Worm (Caenorhabditis elegans): ENCODE data around the gene atat-2.
A peak's percentile ranks its signal among the peaks of the same experiment; 100 is the strongest.

The atat-2 gene

ce11 chrX:5829175-5829574, 19.7 kb upstream of the atat-2 start, which contains the start of gene acp-5:
Gene acp-5, plus strand, starts transcription at chrX:5829435.
- peak; percentile 53 for TF ChIP-seq pqm-1 (tag; optimal IDR thresholded peaks at IDR 0.05)
- TF ChIP-seq nhr-67 (tag; optimal IDR thresholded peaks at IDR 0.05): no peak
- TF ChIP-seq jun-1 (tag; optimal IDR thresholded peaks at IDR 0.05): no peak
- peak; percentile 9 for TF ChIP-seq ceh-28 (tag; optimal IDR thresholded peaks at IDR 0.05)
- peak; percentile 51 for TF ChIP-seq elt-2 (tag; optimal IDR thresholded peaks at IDR 0.05)
- no peak for TF ChIP-seq fkh-10 (GFP tag; optimal IDR thresholded peaks at IDR 0.05)
- no peak for TF ChIP-seq pha-4 (tag; optimal IDR thresholded peaks at IDR 0.05)

ce11 chrX:5831827-5832226, 17.1 kb upstream of the atat-2 start:
- TF ChIP-seq lin-15B (tag; optimal IDR thresholded peaks at IDR 0.05): no peak
- no peak for TF ChIP-seq ztf-11 (tag; optimal IDR thresholded peaks at IDR 0.05)
- peak; percentile 14 for TF ChIP-seq jun-1 (tag; optimal IDR thresholded peaks at IDR 0.05)
- TF ChIP-seq elt-2 (tag; optimal IDR thresholded peaks at IDR 0.05): peak; percentile 50
- no peak for TF ChIP-seq R02D3.7 (tag; optimal IDR thresholded peaks at IDR 0.05)
- no peak for TF ChIP-seq nhr-76 (tag; optimal IDR thresholded peaks at IDR 0.05)
- no peak for TF ChIP-seq nfya-1 (tag; optimal IDR thresholded peaks at IDR 0.05; ENCODE audit: insufficient read depth)
- no peak for TF ChIP-seq lin-39 (tag; optimal IDR thresholded peaks at IDR 0.05)
- TF ChIP-seq skn-1 (tag; optimal IDR thresholded peaks at IDR 0.05): no peak
- no peak for TF ChIP-seq ceh-82 (tag; optimal IDR thresholded peaks at IDR 0.05)
- no peak for TF ChIP-seq fkh-2 (tag; optimal IDR thresholded peaks at IDR 0.05)
- no peak for TF ChIP-seq nhr-28 (tag; optimal IDR thresholded peaks at IDR 0.05)
- TF ChIP-seq nhr-11 (tag; optimal IDR thresholded peaks at IDR 0.05): no peak
- TF ChIP-seq snpc-4 (tag; optimal IDR thresholded peaks at IDR 0.05): no peak
- TF ChIP-seq pqm-1 (tag; optimal IDR thresholded peaks at IDR 0.05): peak; percentile 63

ce11 chrX:5834581-5835481, 14.1 kb upstream of the atat-2 start, which contains the start of gene F13D11.4:
Gene F13D11.4, minus strand, starts transcription at chrX:5834805.
- TF ChIP-seq nhr-77 (tag; optimal IDR thresholded peaks at IDR 0.05): no peak
- peak; percentile 64 for TF ChIP-seq elt-2 (tag; optimal IDR thresholded peaks at IDR 0.05)
- TF ChIP-seq unc-62 (GFP tag; optimal IDR thresholded peaks at IDR 0.05): no peak
- peak; percentile 87 for TF ChIP-seq nhr-23 (tag; optimal IDR thresholded peaks at IDR 0.05)
- TF ChIP-seq lin-15B (tag; optimal IDR thresholded peaks at IDR 0.05): no peak
- TF ChIP-seq nhr-12 (tag; optimal IDR thresholded peaks at IDR 0.05): no peak
- no peak for TF ChIP-seq ama-1 (optimal IDR thresholded peaks at IDR 0.05)
- no peak for TF ChIP-seq hmg-11 (tag; optimal IDR thresholded peaks at IDR 0.05)
- no peak for TF ChIP-seq nhr-43 (tag; optimal IDR thresholded peaks at IDR 0.05; ENCODE audit: poor library complexity, severe bottlenecking)
- no peak for TF ChIP-seq fkh-10 (GFP tag; optimal IDR thresholded peaks at IDR 0.05)
- TF ChIP-seq tbx-2 (tag; optimal IDR thresholded peaks at IDR 0.05): no peak
- TF ChIP-seq mdl-1 (tag; optimal IDR thresholded peaks at IDR 0.05): no peak
- no peak for TF ChIP-seq lin-39 (tag; optimal IDR thresholded peaks at IDR 0.05)
- TF ChIP-seq fos-1 (tag; optimal IDR thresholded peaks at IDR 0.05): no peak
- peak; percentile 81 for TF ChIP-seq pqm-1 (tag; optimal IDR thresholded peaks at IDR 0.05)
- TF ChIP-seq fkh-2 (tag; optimal IDR thresholded peaks at IDR 0.05): no peak
- TF ChIP-seq eor-1 (tag; optimal IDR thresholded peaks at IDR 0.05): no peak
- TF ChIP-seq daf-12 (tag; optimal IDR thresholded peaks at IDR 0.05): no peak
- TF ChIP-seq mml-1 (tag; optimal IDR thresholded peaks at IDR 0.05): no peak
- no peak for TF ChIP-seq R02D3.7 (tag; optimal IDR thresholded peaks at IDR 0.05)
- TF ChIP-seq pha-4 (tag; optimal IDR thresholded peaks at IDR 0.05): peak; percentile 17
- no peak for TF ChIP-seq sea-2 (GFP tag; optimal IDR thresholded peaks at IDR 0.05)
- TF ChIP-seq egl-5 (tag; optimal IDR thresholded peaks at IDR 0.05): no peak
- TF ChIP-seq nhr-28 (tag; optimal IDR thresholded peaks at IDR 0.05): no peak
- TF ChIP-seq ztf-11 (tag; optimal IDR thresholded peaks at IDR 0.05): no peak
- TF ChIP-seq elt-3 (tag; optimal IDR thresholded peaks at IDR 0.05): no peak
- TF ChIP-seq jun-1 (tag; optimal IDR thresholded peaks at IDR 0.05): no peak
- TF ChIP-seq lsy-12 (tag; optimal IDR thresholded peaks at IDR 0.05): no peak
- no peak for TF ChIP-seq ZK546.5 (tag; optimal IDR thresholded peaks at IDR 0.05)
- no peak for TF ChIP-seq skn-1 (tag; optimal IDR thresholded peaks at IDR 0.05)
- TF ChIP-seq aly-2 (tag; optimal IDR thresholded peaks at IDR 0.05): no peak
- no peak for TF ChIP-seq nhr-11 (tag; optimal IDR thresholded peaks at IDR 0.05)
- TF ChIP-seq ztf-4 (tag; optimal IDR thresholded peaks at IDR 0.05): no peak
- TF ChIP-seq ceh-82 (tag; optimal IDR thresholded peaks at IDR 0.05): no peak
- no peak for TF ChIP-seq ceh-9 (tag; optimal IDR thresholded peaks at IDR 0.05)
- no peak for TF ChIP-seq nhr-67 (tag; optimal IDR thresholded peaks at IDR 0.05)
- TF ChIP-seq nfya-1 (tag; optimal IDR thresholded peaks at IDR 0.05; ENCODE audit: insufficient read depth): no peak
- TF ChIP-seq nhr-25 (tag; optimal IDR thresholded peaks at IDR 0.05): peak; percentile 79
- no peak for TF ChIP-seq snpc-4 (tag; optimal IDR thresholded peaks at IDR 0.05)
- TF ChIP-seq zag-1 (tag; optimal IDR thresholded peaks at IDR 0.05): no peak
- TF ChIP-seq ceh-28 (tag; optimal IDR thresholded peaks at IDR 0.05): peak; percentile 36
- TF ChIP-seq unc-39 (tag; optimal IDR thresholded peaks at IDR 0.05): no peak
- no peak for TF ChIP-seq egl-27 (tag; optimal IDR thresholded peaks at IDR 0.05)
- no peak for TF ChIP-seq nhr-237 (tag; optimal IDR thresholded peaks at IDR 0.05)
